Worm (Caenorhabditis elegans) whole organism, L4 larva: ENCODE data around the gene egas-1.

ENCODE experiments used
- jun-1 ChIP-seq: fragments of 150-350 bp; optimal IDR thresholded peaks from 2 replicates; lab custom pipeline; 2014; ENCODE audit warnings: missing biosample characterization, missing genetic modification reagents, missing genetic modification characterization
- lin-39 ChIP-seq: fragments of 150-350 bp; optimal IDR thresholded peaks from 2 replicates; lab custom pipeline; 2014; ENCODE audit warnings: missing biosample characterization, missing genetic modification reagents, missing genetic modification characterization
- madf-5 ChIP-seq, 2 experiments: fragments of 200-800 bp; sonication (Bioruptor generic); IDR thresholded peaks; 2 replicates each; pipeline ENCODE4 v1.3.6; 2022; ENCODE audit warnings: missing compliant biosample characterization in 2 of 2, missing genetic modification characterization in 2 of 2
- nhr-237 ChIP-seq: sonication (generic microtip); optimal IDR thresholded peaks from 2 replicates; lab custom pipeline; 2017; ENCODE audit warnings: missing biosample characterization, missing genetic modification characterization
- nhr-28 ChIP-seq: fragments of 150-350 bp; optimal IDR thresholded peaks from 2 replicates; lab custom pipeline; 2014; ENCODE audit warnings: missing biosample characterization, missing genetic modification characterization
- pha-4 ChIP-seq, 2 experiments: fragments of 150-350 bp in 1 of 2; fragments of 200-800 bp in 1 of 2; sonication (Bioruptor generic) in 1 of 2; IDR thresholded peaks in 1 of 2; optimal IDR thresholded peaks in 1 of 2; 2 replicates each; pipeline versions ENCODE4 v1.3.6 to Lab custom; 2014 to 2022; ENCODE audit warnings: missing genetic modification characterization in 2 of 2, missing genetic modification reagents in 2 of 2, missing biosample characterization in 1 of 2, missing compliant biosample characterization in 1 of 2
- pqm-1 ChIP-seq: sonication (generic microtip); optimal IDR thresholded peaks from 2 replicates; lab custom pipeline; 2017; ENCODE audit warnings: missing biosample characterization, missing genetic modification characterization
- unc-39 ChIP-seq: sonication (generic microtip); optimal IDR thresholded peaks from 2 replicates; lab custom pipeline; 2017; ENCODE audit warnings: missing biosample characterization, missing genetic modification characterization
- zag-1 ChIP-seq: fragments of 150-350 bp; optimal IDR thresholded peaks from 2 replicates; lab custom pipeline; 2014; ENCODE audit warnings: missing biosample characterization, missing genetic modification characterization

ce11 chrV:18644258-18644657 is 4.2 kb downstream of the egas-1 start:
- TF ChIP-seq unc-39 (tag; lab: Kevin White, UChicago) (no peak), pqm-1 (tag; lab: Kevin White, UChicago) (no peak), madf-5 (GFP tag; IDR thresholded peaks at IDR 0.05; lab: Robert Waterston, UW) (no peak), zag-1 (tag; lab: Kevin White, UChicago) (no peak), lin-39 (tag; lab: Kevin White, UChicago) (no peak), nhr-237 (tag; lab: Kevin White, UChicago) (no peak), jun-1 (tag; lab: Kevin White, UChicago) (no peak), nhr-28 (no peak), pha-4 (GFP tag; IDR thresholded peaks at IDR 0.05; lab: Robert Waterston, UW) (no peak), pha-4 (tag; optimal IDR thresholded peaks at IDR 0.05; lab: Kevin White, UChicago) (no peak)
